Worm (Caenorhabditis elegans): Measurements from ENCODE around the gene jtr-1.

ce11 chrIV:1433978-1434377, 13.2 kb downstream of the jtr-1 start:
- TF ChIP-seq flt-1 (GFP tag; IDR thresholded peaks at IDR 0.05) (no peak), med-1 (GFP tag; optimal IDR thresholded peaks at IDR 0.05; ENCODE audit: insufficient read depth) (no peak), klf-2 (GFP tag; conservative IDR thresholded peaks at IDR 0.05) (no peak), ztf-29 (GFP tag; IDR thresholded peaks at IDR 0.05) (no peak)
